Fruit fly (Drosophila melanogaster) whole organism, embryonic: ENCODE measurements around the gene Pp1alpha-96A.

Experiments
- CG10274 ChIP-seq: fragments of 200-800 bp; sonication (Bioruptor generic); optimal IDR thresholded peaks from 3 replicates; lab custom pipeline; 2017; ENCODE audit warnings: missing biosample characterization, mild to moderate bottlenecking, missing genetic modification characterization
- CG10431 ChIP-seq: fragments of 200-800 bp; sonication (Bioruptor generic); optimal IDR thresholded peaks from 3 replicates; lab custom pipeline; 2018; ENCODE audit warnings: missing biosample characterization, mild to moderate bottlenecking, missing genetic modification characterization
- CG10462 ChIP-seq: fragments of 200-800 bp; sonication (Bioruptor generic); optimal IDR thresholded peaks from 2 replicates; lab custom pipeline; 2016; ENCODE audit warnings: missing biosample characterization, missing genetic modification characterization
- CG10543 ChIP-seq: fragments of 200-800 bp; sonication (Bioruptor generic); optimal IDR thresholded peaks from 3 replicates; lab custom pipeline; 2017; ENCODE audit warnings: missing biosample characterization, mild to moderate bottlenecking, missing genetic modification characterization, moderate library complexity
- CG10654 ChIP-seq: fragments of 200-800 bp; sonication (Bioruptor generic); optimal IDR thresholded peaks from 2 replicates; lab custom pipeline; 2016; ENCODE audit warnings: missing biosample characterization, missing genetic modification characterization
- CG11560 ChIP-seq: fragments of 200-800 bp; sonication (Bioruptor generic); IDR thresholded peaks from 3 replicates; pipeline ENCODE4 v1.3.6; 2022; ENCODE audit warnings: missing biosample characterization, missing genetic modification characterization
- CG11695 ChIP-seq: fragments of 200-800 bp; sonication (Bioruptor generic); IDR thresholded peaks from 3 replicates; pipeline ENCODE4 v1.3.6; 2022; ENCODE audit warnings: missing biosample characterization, missing genetic modification characterization
- CG12744 ChIP-seq: fragments of 200-800 bp; sonication (Bioruptor generic); optimal IDR thresholded peaks from 2 replicates; lab custom pipeline; 2016; ENCODE audit warnings: missing biosample characterization, missing genetic modification characterization
- CG13123 ChIP-seq: fragments of 200-800 bp; sonication (Bioruptor generic); optimal IDR thresholded peaks from 2 replicates; lab custom pipeline; 2016; ENCODE audit warnings: missing biosample characterization, missing genetic modification characterization
- CG14965 ChIP-seq: fragments of 200-800 bp; sonication (Bioruptor generic); optimal IDR thresholded peaks from 2 replicates; lab custom pipeline; 2016; ENCODE audit warnings: missing biosample characterization, missing genetic modification characterization, borderline replicate concordance
- CG15514 ChIP-seq: fragments of 200-800 bp; sonication (Bioruptor generic); optimal IDR thresholded peaks from 3 replicates; lab custom pipeline; 2017; ENCODE audit warnings: missing biosample characterization, missing genetic modification characterization, mild to moderate bottlenecking, moderate library complexity, missing genetic modification reagents
- CG17359 ChIP-seq: fragments of 200-800 bp; sonication (Bioruptor generic); optimal IDR thresholded peaks from 3 replicates; lab custom pipeline; 2018; ENCODE audit warnings: missing biosample characterization, mild to moderate bottlenecking, missing genetic modification characterization, moderate library complexity
- CG17829 ChIP-seq: fragments of 200-800 bp; optimal IDR thresholded peaks from 2 replicates; lab custom pipeline; 2019; ENCODE audit warnings: missing biosample characterization, mild to moderate bottlenecking, missing genetic modification characterization, moderate library complexity
- CG2712 ChIP-seq: fragments of 200-800 bp; optimal IDR thresholded peaks from 3 replicates; lab custom pipeline; 2019; ENCODE audit warnings: missing biosample characterization, mild to moderate bottlenecking, missing genetic modification characterization, moderate library complexity
- CG42726 ChIP-seq: fragments of 200-800 bp; sonication (Bioruptor generic); IDR thresholded peaks from 2 replicates; pipeline ENCODE4 v1.3.6; 2022; ENCODE audit warnings: missing biosample characterization, missing genetic modification characterization; ENCODE audit not compliant: partially characterized antibody
- CG6272 ChIP-seq: fragments of 200-800 bp; sonication (Bioruptor generic); IDR thresholded peaks from 2 replicates; pipeline ENCODE4 v1.3.6; 2022; ENCODE audit warnings: missing biosample characterization, missing genetic modification characterization
- CG7963 ChIP-seq: fragments of 200-800 bp; sonication (Bioruptor generic); IDR thresholded peaks from 3 replicates; pipeline ENCODE4 v1.3.6; 2022; ENCODE audit warnings: missing biosample characterization, missing genetic modification characterization; ENCODE audit not compliant: partially characterized antibody
- CG8281 ChIP-seq: fragments of 200-800 bp; sonication (Bioruptor generic); optimal IDR thresholded peaks from 2 replicates; lab custom pipeline; 2018; ENCODE audit warnings: missing biosample characterization, mild to moderate bottlenecking, missing genetic modification characterization, moderate library complexity
- CG8944 ChIP-seq: fragments of 200-800 bp; sonication (Bioruptor generic); optimal IDR thresholded peaks from 3 replicates; lab custom pipeline; 2016; ENCODE audit warnings: missing biosample characterization, missing genetic modification characterization
- E2f1 ChIP-seq: fragments of 200-800 bp; sonication (Bioruptor generic); IDR thresholded peaks from 2 replicates; pipeline ENCODE4 v1.3.6; 2022; ENCODE audit warnings: missing biosample characterization, missing genetic modification characterization
- Fer2 ChIP-seq: fragments of 200-800 bp; sonication (Bioruptor generic); optimal IDR thresholded peaks from 2 replicates; lab custom pipeline; 2018; ENCODE audit warnings: missing biosample characterization, mild to moderate bottlenecking, missing genetic modification characterization, moderate library complexity
- Fer3 ChIP-seq: fragments of 200-800 bp; sonication (Bioruptor generic); optimal IDR thresholded peaks from 2 replicates; lab custom pipeline; 2018; ENCODE audit warnings: missing biosample characterization, mild to moderate bottlenecking, missing genetic modification characterization, moderate library complexity
- HLHmδ ChIP-seq: fragments of 200-800 bp; sonication (Bioruptor generic); optimal IDR thresholded peaks from 2 replicates; lab custom pipeline; 2018; ENCODE audit warnings: missing biosample characterization, mild to moderate bottlenecking, missing genetic modification characterization, moderate library complexity
- Hmr ChIP-seq: fragments of 200-800 bp; sonication (Bioruptor generic); optimal IDR thresholded peaks from 3 replicates; lab custom pipeline; 2017; ENCODE audit warnings: mild to moderate bottlenecking, missing biosample characterization, missing genetic modification reagents, missing genetic modification characterization
- NfI ChIP-seq: fragments of 200-800 bp; sonication (Bioruptor generic); optimal IDR thresholded peaks from 3 replicates; lab custom pipeline; 2018; ENCODE audit warnings: missing biosample characterization, mild to moderate bottlenecking, missing genetic modification characterization, moderate library complexity
- Optix ChIP-seq: fragments of 200-800 bp; sonication (Bioruptor generic); IDR thresholded peaks from 3 replicates; pipeline ENCODE4 v1.3.6; 2022; ENCODE audit warnings: missing biosample characterization, missing genetic modification characterization
- Poxn ChIP-seq: fragments of 200-800 bp; sonication (Bioruptor generic); IDR thresholded peaks from 2 replicates; pipeline ENCODE4 v1.3.6; 2022; ENCODE audit warnings: missing biosample characterization, missing genetic modification characterization
- Side ChIP-seq: fragments of 200-800 bp; sonication (Bioruptor generic); optimal IDR thresholded peaks from 2 replicates; lab custom pipeline; 2016; ENCODE audit warnings: missing biosample characterization, missing genetic modification characterization
- TFAM ChIP-seq: fragments of 200-800 bp; sonication (Bioruptor generic); optimal IDR thresholded peaks from 2 replicates; lab custom pipeline; 2017; ENCODE audit warnings: missing biosample characterization, missing genetic modification characterization, inconsistent platforms
- Usf ChIP-seq: fragments of 200-800 bp; sonication (Bioruptor generic); optimal IDR thresholded peaks from 2 replicates; lab custom pipeline; 2017; ENCODE audit warnings: missing genotype, missing biosample characterization, missing genetic modification characterization
- bbx ChIP-seq: fragments of 200-800 bp; sonication (Bioruptor generic); IDR thresholded peaks from 2 replicates; pipeline ENCODE4 v1.3.6; 2022; ENCODE audit warnings: missing biosample characterization, missing genetic modification characterization; ENCODE audit not compliant: partially characterized antibody
- bigmax ChIP-seq: fragments of 200-800 bp; sonication (Bioruptor generic); optimal IDR thresholded peaks from 2 replicates; lab custom pipeline; 2018; ENCODE audit warnings: missing biosample characterization, mild to moderate bottlenecking, missing genetic modification characterization
- chinmo ChIP-seq: fragments of 200-800 bp; sonication (Bioruptor generic); IDR thresholded peaks from 4 replicates; pipeline ENCODE4 v1.3.6; 2022; ENCODE audit warnings: missing biosample characterization, missing genetic modification characterization; ENCODE audit not compliant: partially characterized antibody
- dimm ChIP-seq: fragments of 200-800 bp; sonication (Bioruptor generic); IDR thresholded peaks from 2 replicates; pipeline ENCODE4 v1.3.6; 2022; ENCODE audit warnings: missing biosample characterization, missing genetic modification characterization
- disco-r ChIP-seq: fragments of 200-800 bp; sonication (Bioruptor generic); optimal IDR thresholded peaks from 2 replicates; lab custom pipeline; 2016; ENCODE audit warnings: missing biosample characterization, missing genetic modification characterization
- ewg ChIP-seq: fragments of 200-800 bp; sonication (Bioruptor generic); optimal IDR thresholded peaks from 3 replicates; lab custom pipeline; 2017; ENCODE audit warnings: mild to moderate bottlenecking, missing biosample characterization, missing genetic modification reagents, missing genetic modification characterization
- exex ChIP-seq: fragments of 200-800 bp; sonication (Bioruptor generic); optimal IDR thresholded peaks from 4 replicates; lab custom pipeline; 2018; ENCODE audit warnings: missing biosample characterization, mild to moderate bottlenecking, missing genetic modification characterization, moderate library complexity
- ftz-f1 ChIP-seq: fragments of 200-800 bp; sonication (Bioruptor generic); optimal IDR thresholded peaks from 2 replicates; lab custom pipeline; 2016; ENCODE audit warnings: missing biosample characterization, missing genetic modification characterization
- gce ChIP-seq: fragments of 200-800 bp; sonication (Bioruptor generic); IDR thresholded peaks from 3 replicates; pipeline ENCODE4 v1.3.6; 2022; ENCODE audit warnings: missing biosample characterization, missing genetic modification characterization
- gsb-n ChIP-seq: fragments of 200-800 bp; sonication (Bioruptor generic); optimal IDR thresholded peaks from 3 replicates; lab custom pipeline; 2018; ENCODE audit warnings: missing biosample characterization, mild to moderate bottlenecking, missing genetic modification characterization
- h ChIP-seq: fragments of >200 bp; optimal IDR thresholded peaks from 2 replicates; lab custom pipeline; 2017
- ham ChIP-seq: fragments of 200-800 bp; sonication (Bioruptor generic); IDR thresholded peaks from 2 replicates; pipeline ENCODE4 v1.3.6; 2022; ENCODE audit warnings: missing biosample characterization, missing genetic modification characterization
- jumu ChIP-seq: fragments of 200-800 bp; sonication (Bioruptor generic); optimal IDR thresholded peaks from 3 replicates; lab custom pipeline; 2016; ENCODE audit warnings: missing biosample characterization, missing genetic modification characterization
- maf-S ChIP-seq: fragments of 200-800 bp; sonication (Bioruptor generic); optimal IDR thresholded peaks from 2 replicates; lab custom pipeline; 2016; ENCODE audit warnings: missing biosample characterization, missing genetic modification characterization
- mam ChIP-seq: fragments of 200-800 bp; sonication (Bioruptor generic); optimal IDR thresholded peaks from 3 replicates; lab custom pipeline; 2016; ENCODE audit warnings: missing biosample characterization, missing genetic modification characterization
- mld ChIP-seq: fragments of 200-800 bp; sonication (Bioruptor generic); IDR thresholded peaks from 3 replicates; pipeline ENCODE4 v1.3.6; 2022; ENCODE audit warnings: missing biosample characterization, missing genetic modification characterization; ENCODE audit not compliant: partially characterized antibody
- psq ChIP-seq: fragments of 200-800 bp; sonication (Bioruptor generic); optimal IDR thresholded peaks from 2 replicates; lab custom pipeline; 2017; ENCODE audit warnings: missing biosample characterization, missing genetic modification characterization
- pum ChIP-seq: fragments of 200-800 bp; sonication (Bioruptor generic); optimal IDR thresholded peaks from 2 replicates; lab custom pipeline; 2016; ENCODE audit warnings: missing biosample characterization, missing genetic modification characterization
- repo ChIP-seq: fragments of 200-800 bp; sonication (Bioruptor generic); optimal IDR thresholded peaks from 2 replicates; lab custom pipeline; 2016; ENCODE audit warnings: missing biosample characterization, missing genetic modification characterization
- sr ChIP-seq: fragments of 200-800 bp; sonication (Bioruptor generic); IDR thresholded peaks from 3 replicates; pipeline ENCODE4 v1.3.6; 2022; ENCODE audit warnings: missing biosample characterization, missing genetic modification characterization
- tap ChIP-seq: fragments of 200-800 bp; optimal IDR thresholded peaks from 3 replicates; lab custom pipeline; 2019; ENCODE audit warnings: missing biosample characterization, mild to moderate bottlenecking, missing genetic modification characterization, moderate library complexity

Pp1alpha-96A gene

dm6 chr3R:24565748-24566239 is 47.7 kb downstream of the Pp1alpha-96A start (continued):
- TF ChIP-seq disco-r (GFP tag; lab: Kevin White, UChicago), result peak; percentile 62
- no peak for TF ChIP-seq mam (GFP tag; lab: Kevin White, UChicago)
- TF ChIP-seq CG11560, result no peak
- peak; percentile 81 for TF ChIP-seq Hmr (GFP tag; lab: Kevin White, UChicago)
- TF ChIP-seq Fer3 (tag; lab: Kevin White, UChicago), result peak; percentile 28
- peak; percentile 92 for TF ChIP-seq ftz-f1 (GFP tag; lab: Kevin White, UChicago)
- peak; percentile 58 for TF ChIP-seq ewg (GFP tag; lab: Kevin White, UChicago)
- peak; percentile 46 for TF ChIP-seq CG17359 (tag; lab: Kevin White, UChicago)
- peak; percentile 86 for TF ChIP-seq exex (tag; lab: Kevin White, UChicago)
- peak; percentile 44 for TF ChIP-seq gsb-n (tag; lab: Kevin White, UChicago)
- TF ChIP-seq CG8944, result no peak
- TF ChIP-seq CG10462 (GFP tag; lab: Kevin White, UChicago), result peak; percentile 8
- TF ChIP-seq Side, result peak; percentile 74
- TF ChIP-seq chinmo (GFP tag; lab: Robert Waterston, UW), result peak; percentile 97; the same call in 3 of the 4 replicates
- TF ChIP-seq CG8281 (tag; lab: Kevin White, UChicago), result no peak
- peak; percentile 78 for TF ChIP-seq CG10431
- TF ChIP-seq CG11695 (GFP tag; lab: Robert Waterston, UW), result peak; percentile 38; the same call in 1 of the 3 replicates
- TF ChIP-seq CG14965 (GFP tag; lab: Kevin White, UChicago), result peak; percentile 30
- TF ChIP-seq gce (GFP tag; lab: Robert Waterston, UW), result peak; percentile 57; the same call in 1 of the 3 replicates
- no peak for TF ChIP-seq TFAM (GFP tag; lab: Kevin White, UChicago)
- peak; percentile 20 for TF ChIP-seq CG13123 (GFP tag; lab: Kevin White, UChicago)
- TF ChIP-seq pum (GFP tag; lab: Kevin White, UChicago), result no peak
- TF ChIP-seq bigmax (GFP tag; lab: Kevin White, UChicago), result no peak
- peak; percentile 16; the same call in 1 of the 2 replicates for TF ChIP-seq E2f1
- peak; percentile 97; the same call in 2 of the 3 replicates for TF ChIP-seq sr
- TF ChIP-seq mld, result no peak
- TF ChIP-seq CG12744 (GFP tag; lab: Kevin White, UChicago), result peak; percentile 19
- no peak for TF ChIP-seq h (lab: Kevin White, UChicago)
- TF ChIP-seq Usf (GFP tag; lab: Kevin White, UChicago), result no peak
- TF ChIP-seq CG15514, result peak; percentile 79
- TF ChIP-seq CG7963 (GFP tag; lab: Robert Waterston, UW), result no peak
- TF ChIP-seq repo (GFP tag; lab: Kevin White, UChicago), result no peak
- no peak for TF ChIP-seq HLHmδ
- TF ChIP-seq Poxn, result no peak
- TF ChIP-seq dimm (GFP tag; lab: Robert Waterston, UW), result no peak
- no peak for TF ChIP-seq CG6272 (GFP tag; lab: Robert Waterston, UW)
- no peak for TF ChIP-seq CG10274
- no peak for TF ChIP-seq maf-S
- TF ChIP-seq CG2712 (tag; lab: Kevin White, UChicago), result peak; percentile 47
- peak; percentile 96 for TF ChIP-seq CG10543
- peak; percentile 17 for TF ChIP-seq CG17829 (tag; lab: Kevin White, UChicago)
- TF ChIP-seq CG42726, result no peak
- TF ChIP-seq bbx (GFP tag; lab: Robert Waterston, UW), result no peak
- TF ChIP-seq ham (GFP tag; lab: Robert Waterston, UW), result no peak
- peak; percentile 93 for TF ChIP-seq psq
- peak; percentile 60 for TF ChIP-seq tap (tag; lab: Kevin White, UChicago)
- TF ChIP-seq Optix, result no peak
- peak; percentile 8 for TF ChIP-seq Fer2
- TF ChIP-seq jumu (GFP tag; lab: Kevin White, UChicago), result no peak
- peak; percentile 37 for TF ChIP-seq NfI (GFP tag; lab: Kevin White, UChicago)
- TF ChIP-seq CG10654 (GFP tag; lab: Kevin White, UChicago), result no peak
